Fruit fly (Drosophila melanogaster) whole organism, embryonic: ENCODE results near the gene CG14395.

Experiments used
- CG10209 ChIP-seq: fragments of 200-800 bp; sonication (Bioruptor generic); optimal IDR thresholded peaks from 3 replicates; lab custom pipeline; 2017; ENCODE audit warnings: missing biosample characterization, mild to moderate bottlenecking, missing genetic modification characterization, missing genetic modification reagents
- CG10543 ChIP-seq: fragments of 200-800 bp; sonication (Bioruptor generic); optimal IDR thresholded peaks from 3 replicates; lab custom pipeline; 2017; ENCODE audit warnings: missing biosample characterization, mild to moderate bottlenecking, missing genetic modification characterization, moderate library complexity
- CG11695 ChIP-seq: fragments of 200-800 bp; sonication (Bioruptor generic); IDR thresholded peaks from 3 replicates; pipeline ENCODE4 v1.3.6; 2022; ENCODE audit warnings: missing biosample characterization, missing genetic modification characterization
- CG3065 ChIP-seq: fragments of 200-800 bp; sonication (Bioruptor generic); optimal IDR thresholded peaks from 2 replicates; lab custom pipeline; 2016; ENCODE audit warnings: missing biosample characterization, missing genetic modification characterization
- CG34376 ChIP-seq: fragments of 200-800 bp; sonication (Bioruptor generic); optimal IDR thresholded peaks from 2 replicates; lab custom pipeline; 2018; ENCODE audit warnings: missing biosample characterization, mild to moderate bottlenecking, missing genetic modification characterization
- CG43689 ChIP-seq: fragments of 200-800 bp; sonication (Bioruptor generic); IDR thresholded peaks from 2 replicates; pipeline ENCODE4 v1.3.6; 2022; ENCODE audit warnings: missing biosample characterization, missing genetic modification characterization
- CG7271 ChIP-seq: fragments of 200-800 bp; sonication (Bioruptor generic); optimal IDR thresholded peaks from 2 replicates; lab custom pipeline; 2018; ENCODE audit warnings: missing biosample characterization, mild to moderate bottlenecking, missing genetic modification characterization, moderate library complexity
- CHES-1-like ChIP-seq: fragments of 200-800 bp; sonication (Bioruptor generic); optimal IDR thresholded peaks from 2 replicates; lab custom pipeline; 2016; ENCODE audit warnings: missing biosample characterization, missing genetic modification characterization
- Dfd ChIP-seq, 2 experiments: fragments of >200 bp; optimal IDR thresholded peaks; 2 replicates each; lab custom pipeline; 2017; ENCODE audit warnings: missing biosample characterization in 2 of 2, missing genetic modification characterization in 2 of 2
- Dip2 ChIP-seq: fragments of 200-800 bp; sonication (Bioruptor generic); IDR thresholded peaks from 2 replicates; pipeline ENCODE4 v1.3.6; 2022; ENCODE audit warnings: missing biosample characterization, missing genetic modification characterization
- Dp ChIP-seq: fragments of 200-800 bp; sonication (Bioruptor generic); optimal IDR thresholded peaks from 2 replicates; lab custom pipeline; 2018; ENCODE audit warnings: missing biosample characterization, mild to moderate bottlenecking, missing genetic modification characterization, moderate library complexity
- Eip74EF ChIP-seq, 2 experiments: fragments of 200-800 bp in 1 of 2; fragments of >200 bp in 1 of 2; sonication (Bioruptor generic) in 1 of 2; optimal IDR thresholded peaks; 2 replicates each; lab custom pipeline; 2017 to 2019; ENCODE audit warnings: missing biosample characterization in 2 of 2, missing genetic modification characterization in 2 of 2, mild to moderate bottlenecking in 1 of 2, moderate library complexity in 1 of 2
- Fer2 ChIP-seq: fragments of 200-800 bp; sonication (Bioruptor generic); optimal IDR thresholded peaks from 2 replicates; lab custom pipeline; 2018; ENCODE audit warnings: missing biosample characterization, mild to moderate bottlenecking, missing genetic modification characterization, moderate library complexity
- Hand ChIP-seq: fragments of 200-800 bp; sonication (Bioruptor generic); optimal IDR thresholded peaks from 2 replicates; lab custom pipeline; 2017; ENCODE audit warnings: mild to moderate bottlenecking, missing biosample characterization, missing genetic modification reagents, missing genetic modification characterization
- Hr51 ChIP-seq, 2 experiments: fragments of 200-800 bp; sonication (Bioruptor generic); optimal IDR thresholded peaks; 2 replicates in 1 of 2; 3 replicates in 1 of 2; lab custom pipeline; 2016 to 2018; ENCODE audit warnings: missing biosample characterization in 2 of 2, missing genetic modification characterization in 2 of 2, mild to moderate bottlenecking in 1 of 2, moderate library complexity in 1 of 2
- Hr78 ChIP-seq, 2 experiments: fragments of 200-800 bp in 1 of 2; fragments of >200 bp in 1 of 2; sonication (Bioruptor generic) in 1 of 2; optimal IDR thresholded peaks; 2 replicates each; lab custom pipeline; 2017 to 2019; ENCODE audit warnings: missing biosample characterization in 2 of 2, missing genetic modification characterization in 2 of 2, mild to moderate bottlenecking in 1 of 2, moderate library complexity in 1 of 2
- Lhr ChIP-seq: fragments of 200-800 bp; sonication (Bioruptor generic); optimal IDR thresholded peaks from 3 replicates; lab custom pipeline; 2017; ENCODE audit warnings: mild to moderate bottlenecking, missing biosample characterization, missing genetic modification reagents, missing genetic modification characterization
- Lpt ChIP-seq: fragments of >200 bp; optimal IDR thresholded peaks from 2 replicates; lab custom pipeline; 2018; ENCODE audit warnings: missing biosample characterization, missing genetic modification characterization
- Sin3A ChIP-seq: fragments of >200 bp; optimal IDR thresholded peaks from 2 replicates; lab custom pipeline; 2018
- Xbp1 ChIP-seq: fragments of 200-800 bp; sonication (Bioruptor generic); optimal IDR thresholded peaks from 3 replicates; lab custom pipeline; 2016; ENCODE audit warnings: missing biosample characterization, mild to moderate bottlenecking, missing genetic modification characterization
- Xrp1 ChIP-seq: fragments of 200-800 bp; sonication (Bioruptor generic); IDR thresholded peaks from 2 replicates; pipeline ENCODE4 v1.3.6; 2022; ENCODE audit warnings: missing biosample characterization, missing genetic modification characterization
- bigmax ChIP-seq: fragments of 200-800 bp; sonication (Bioruptor generic); optimal IDR thresholded peaks from 2 replicates; lab custom pipeline; 2018; ENCODE audit warnings: missing biosample characterization, mild to moderate bottlenecking, missing genetic modification characterization
- dan ChIP-seq: fragments of 200-800 bp; sonication (Bioruptor generic); IDR thresholded peaks from 2 replicates; pipeline ENCODE4 v1.3.6; 2022; ENCODE audit warnings: missing biosample characterization, missing genetic modification characterization
- danr ChIP-seq: fragments of 200-800 bp; sonication (Bioruptor generic); IDR thresholded peaks from 2 replicates; pipeline ENCODE4 v1.3.6; 2022; ENCODE audit warnings: missing biosample characterization, missing genetic modification characterization
- gcm2 ChIP-seq: fragments of 200-800 bp; sonication (Bioruptor generic); optimal IDR thresholded peaks from 2 replicates; lab custom pipeline; 2016; ENCODE audit warnings: missing biosample characterization, missing genetic modification characterization
- knrl ChIP-seq: fragments of 200-800 bp; sonication (Bioruptor generic); IDR thresholded peaks from 3 replicates; pipeline ENCODE4 v1.3.6; 2022; ENCODE audit warnings: missing biosample characterization, missing genetic modification characterization; ENCODE audit not compliant: partially characterized antibody
- onecut ChIP-seq: fragments of 200-800 bp; sonication (Bioruptor generic); IDR thresholded peaks from 2 replicates; pipeline ENCODE4 v1.3.6; 2022; ENCODE audit warnings: missing biosample characterization, missing genetic modification characterization
- pzg ChIP-seq: fragments of 200-800 bp; sonication (Bioruptor generic); optimal IDR thresholded peaks from 3 replicates; lab custom pipeline; 2018; ENCODE audit warnings: missing biosample characterization, mild to moderate bottlenecking, missing genetic modification characterization, moderate library complexity
- sens ChIP-seq: fragments of 200-800 bp; sonication (Bioruptor generic); peaks from one replicate; lab custom pipeline; 2016; ENCODE audit warnings: missing biosample characterization, missing genetic modification characterization
- sima ChIP-seq: fragments of 200-800 bp; sonication (Bioruptor generic); optimal IDR thresholded peaks from 2 replicates; lab custom pipeline; 2016; ENCODE audit warnings: missing biosample characterization, missing genetic modification characterization
- so ChIP-seq: fragments of 200-800 bp; sonication (Bioruptor generic); IDR thresholded peaks from 3 replicates; pipeline ENCODE4 v1.3.6; 2022; ENCODE audit warnings: missing biosample characterization, missing genetic modification characterization
- sug ChIP-seq: fragments of 200-800 bp; optimal IDR thresholded peaks from 2 replicates; lab custom pipeline; 2019; ENCODE audit warnings: missing biosample characterization, mild to moderate bottlenecking, missing genetic modification characterization, moderate library complexity
- tna ChIP-seq: fragments of 200-800 bp; sonication (Bioruptor generic); IDR thresholded peaks from 2 replicates; pipeline ENCODE4 v1.3.6; 2022; ENCODE audit warnings: missing biosample characterization, missing genetic modification characterization; ENCODE audit not compliant: partially characterized antibody
- yki ChIP-seq: fragments of >200 bp; optimal IDR thresholded peaks from 3 replicates; lab custom pipeline; 2018
- zfh1 ChIP-seq: fragments of 200-800 bp; sonication (Bioruptor generic); IDR thresholded peaks from 3 replicates; pipeline ENCODE4 v1.3.6; 2022; ENCODE audit warnings: missing biosample characterization, missing genetic modification characterization

The CG14395 gene

dm6 chr3R:12678850-12679249, 16.2 kb downstream of the CG14395 start, which contains the start of gene mbo (continued):
- TF ChIP-seq Hand (GFP tag; lab: Kevin White, UChicago) (no peak), Lhr (GFP tag; lab: Kevin White, UChicago) (no peak), onecut (GFP tag; lab: Robert Waterston, UW) (no peak), danr (GFP tag; lab: Robert Waterston, UW) (no peak), knrl (GFP tag; lab: Robert Waterston, UW) (no peak), pzg (GFP tag; lab: Kevin White, UChicago) (peak; percentile 25), CG10209 (GFP tag; lab: Kevin White, UChicago) (no peak), Hr51 (GFP tag; optimal IDR thresholded peaks at IDR 0.05; lab: Kevin White, UChicago) (no peak), Dp (GFP tag; lab: Kevin White, UChicago) (peak; percentile 36), Xbp1 (GFP tag; lab: Kevin White, UChicago) (no peak), Xrp1 (GFP tag; lab: Robert Waterston, UW) (no peak), Fer2 (tag; lab: Kevin White, UChicago) (no peak), so (GFP tag; lab: Robert Waterston, UW) (no peak), Dip2 (GFP tag; lab: Robert Waterston, UW) (no peak), CHES-1-like (GFP tag; lab: Kevin White, UChicago) (no peak), CG7271 (tag; lab: Kevin White, UChicago) (no peak), bigmax (GFP tag; lab: Kevin White, UChicago) (no peak), Sin3A (no peak), CG3065 (GFP tag; lab: Kevin White, UChicago) (no peak)

dm6 chr3R:12681275-12681674, 18.6 kb downstream of the CG14395 start, which contains the start of gene Cyp313a4:
TSS of gene Cyp313a4 (minus strand) at chr3R:12681375.
- TF ChIP-seq gcm2 (GFP tag; lab: Kevin White, UChicago) (no peak), yki (no peak), CHES-1-like (GFP tag; lab: Kevin White, UChicago) (no peak), tna (GFP tag; lab: Robert Waterston, UW) (no peak), CG43689 (GFP tag; lab: Robert Waterston, UW) (no peak), Dfd (GFP tag; optimal IDR thresholded peaks at IDR 0.05; lab: Kevin White, UChicago) (no peak)

dm6 chr3R:12685290-12685689, 22.7 kb downstream of the CG14395 start:
- TF ChIP-seq Eip74EF (GFP tag; optimal IDR thresholded peaks at IDR 0.05; lab: Kevin White, UChicago): peak in 1 of 2 experiments; percentile 7
- peak; percentile 36 for TF ChIP-seq CG10543
- no peak for TF ChIP-seq zfh1
- TF ChIP-seq Lpt (GFP tag; lab: Kevin White, UChicago): no peak
- TF ChIP-seq sima: no peak
- peak; percentile 26 for TF ChIP-seq sens (GFP tag; lab: Kevin White, UChicago)
- peak in 1 of 2 experiments; percentile 37 for TF ChIP-seq Hr78 (GFP tag; optimal IDR thresholded peaks at IDR 0.05; lab: Kevin White, UChicago)
- TF ChIP-seq sug (tag; lab: Kevin White, UChicago): peak; percentile 54
- 0 out of 3 replicates have a peak, but pooled peaks have one; percentile 14 for TF ChIP-seq CG11695 (GFP tag; lab: Robert Waterston, UW)
- TF ChIP-seq CG34376: peak; percentile 72

dm6 chr3R:12688116-12688515, 25.5 kb downstream of the CG14395 start:
- peak; percentile 64 for TF ChIP-seq sens (GFP tag; lab: Kevin White, UChicago)
- peak in 1 of 2 experiments; percentile 41 for TF ChIP-seq Eip74EF (GFP tag; optimal IDR thresholded peaks at IDR 0.05; lab: Kevin White, UChicago)
- TF ChIP-seq dan (GFP tag; lab: Robert Waterston, UW): no peak
